Worm (Caenorhabditis elegans) whole organism, early embryonic: ENCODE measurements around the gene H14E04.2.

ENCODE experiments used
- B0310.2 ChIP-seq: sonication (generic microtip); optimal IDR thresholded peaks from 2 replicates; lab custom pipeline; 2016; ENCODE audit warnings: mild to moderate bottlenecking, missing genetic modification characterization, missing compliant biosample characterization
- ama-1 ChIP-seq: fragments of 150-350 bp; optimal IDR thresholded peaks from 2 replicates; lab custom pipeline; 2014
- ceh-36 ChIP-seq: sonication (generic microtip); optimal IDR thresholded peaks from 2 replicates; lab custom pipeline; 2016; ENCODE audit warnings: missing genetic modification characterization, inconsistent platforms, missing compliant biosample characterization
- flt-1 ChIP-seq: fragments of 200-800 bp; sonication (Bioruptor generic); IDR thresholded peaks from 2 replicates; pipeline ENCODE4 v1.3.6; 2022; ENCODE audit warnings: missing genetic modification characterization, missing compliant biosample characterization
- tbx-37 ChIP-seq: fragments of 200-800 bp; sonication (Bioruptor generic); conservative IDR thresholded peaks from 2 replicates; pipeline ENCODE4 v1.3.6; 2022; ENCODE audit warnings: missing genetic modification reagents, missing genetic modification characterization, missing compliant biosample characterization

ce11 chrIII:2329336-2329735 is 46.7 kb upstream of the H14E04.2 start, which contains the start of gene Y54F10BM.12:
- no peak for TF ChIP-seq ama-1 (lab: Kevin White, UChicago)
- no peak for TF ChIP-seq ceh-36
- no peak for TF ChIP-seq B0310.2
- no peak for TF ChIP-seq flt-1 (GFP tag; lab: Robert Waterston, UW)
- TF ChIP-seq tbx-37 (GFP tag; lab: Robert Waterston, UW): no peak
